Fruit fly (Drosophila melanogaster) whole organism, embryonic: Measurements from ENCODE around the gene IRSp53.

Experiments
- Ada2b ChIP-seq: fragments of 200-800 bp; sonication (Bioruptor generic); IDR thresholded peaks from 2 replicates; pipeline ENCODE4 v1.3.6; 2022; ENCODE audit warnings: missing biosample characterization, missing genetic modification characterization
- BtbVII ChIP-seq: fragments of 200-800 bp; sonication (Bioruptor generic); optimal IDR thresholded peaks from 3 replicates; lab custom pipeline; 2017; ENCODE audit warnings: missing biosample characterization, mild to moderate bottlenecking, missing genetic modification characterization
- CG1024 ChIP-seq: fragments of 200-800 bp; sonication (Bioruptor generic); IDR thresholded peaks from 2 replicates; pipeline ENCODE4 v1.3.6; 2022; ENCODE audit warnings: missing biosample characterization, missing genetic modification characterization
- CG10267 ChIP-seq: fragments of 200-800 bp; sonication (Bioruptor generic); optimal IDR thresholded peaks from 2 replicates; lab custom pipeline; 2018; ENCODE audit warnings: missing biosample characterization, mild to moderate bottlenecking, missing genetic modification characterization, moderate library complexity
- CG10321 ChIP-seq: fragments of 200-800 bp; sonication (Bioruptor generic); IDR thresholded peaks from 2 replicates; pipeline ENCODE4 v1.3.6; 2022; ENCODE audit warnings: missing biosample characterization, missing genetic modification characterization
- CG11504 ChIP-seq: fragments of 200-800 bp; sonication (Bioruptor generic); optimal IDR thresholded peaks from 3 replicates; lab custom pipeline; 2019; ENCODE audit warnings: missing biosample characterization, mild to moderate bottlenecking, missing genetic modification characterization, moderate library complexity
- CG12769 ChIP-seq: fragments of 200-800 bp; sonication (Bioruptor generic); optimal IDR thresholded peaks from 2 replicates; lab custom pipeline; 2019; ENCODE audit warnings: missing biosample characterization, mild to moderate bottlenecking, missing genetic modification characterization, moderate library complexity
- CG12942 ChIP-seq: fragments of 200-800 bp; sonication (Bioruptor generic); optimal IDR thresholded peaks from 3 replicates; lab custom pipeline; 2016; ENCODE audit warnings: missing biosample characterization, missing genetic modification characterization
- CG17186 ChIP-seq: fragments of 200-800 bp; sonication (Bioruptor generic); optimal IDR thresholded peaks from 3 replicates; lab custom pipeline; 2017; ENCODE audit warnings: missing biosample characterization, missing genetic modification reagents, missing genetic modification characterization
- CG17359 ChIP-seq: fragments of 200-800 bp; sonication (Bioruptor generic); optimal IDR thresholded peaks from 3 replicates; lab custom pipeline; 2018; ENCODE audit warnings: missing biosample characterization, mild to moderate bottlenecking, missing genetic modification characterization, moderate library complexity
- CG17612 ChIP-seq: fragments of 200-800 bp; sonication (Bioruptor generic); IDR thresholded peaks from 2 replicates; pipeline ENCODE4 v1.3.6; 2022; ENCODE audit warnings: missing biosample characterization, missing genetic modification characterization
- CG2116 ChIP-seq: fragments of 200-800 bp; sonication (Bioruptor generic); optimal IDR thresholded peaks from 3 replicates; lab custom pipeline; 2018; ENCODE audit warnings: missing biosample characterization, mild to moderate bottlenecking, missing genetic modification characterization
- CG2129 ChIP-seq: fragments of 200-800 bp; sonication (Bioruptor generic); IDR thresholded peaks from 2 replicates; pipeline ENCODE4 v1.3.6; 2022; ENCODE audit warnings: missing biosample characterization, missing genetic modification characterization; ENCODE audit not compliant: partially characterized antibody
- CG2678 ChIP-seq: fragments of 200-800 bp; sonication (Bioruptor generic); optimal IDR thresholded peaks from 3 replicates; lab custom pipeline; 2019; ENCODE audit warnings: missing biosample characterization, mild to moderate bottlenecking, missing genetic modification characterization, moderate library complexity
- CG2875 ChIP-seq: fragments of 200-800 bp; sonication (Bioruptor generic); optimal IDR thresholded peaks from 2 replicates; lab custom pipeline; 2017; ENCODE audit warnings: missing biosample characterization, mild to moderate bottlenecking, missing genetic modification characterization, missing genetic modification reagents
- CG42726 ChIP-seq: fragments of 200-800 bp; sonication (Bioruptor generic); IDR thresholded peaks from 2 replicates; pipeline ENCODE4 v1.3.6; 2022; ENCODE audit warnings: missing biosample characterization, missing genetic modification characterization; ENCODE audit not compliant: partially characterized antibody
- CG4282 ChIP-seq: fragments of 200-800 bp; sonication (Bioruptor generic); optimal IDR thresholded peaks from 2 replicates; lab custom pipeline; 2016; ENCODE audit warnings: missing biosample characterization, missing genetic modification characterization
- CG43689 ChIP-seq: fragments of 200-800 bp; sonication (Bioruptor generic); IDR thresholded peaks from 2 replicates; pipeline ENCODE4 v1.3.6; 2022; ENCODE audit warnings: missing biosample characterization, missing genetic modification characterization
- CG6254 ChIP-seq: fragments of 200-800 bp; sonication (Bioruptor generic); optimal IDR thresholded peaks from 3 replicates; lab custom pipeline; 2017; ENCODE audit warnings: mild to moderate bottlenecking, missing biosample characterization, missing genetic modification reagents, missing genetic modification characterization
- Chrac-16 ChIP-seq: fragments of 200-800 bp; sonication (Bioruptor generic); optimal IDR thresholded peaks from 3 replicates; lab custom pipeline; 2016; ENCODE audit warnings: missing biosample characterization, missing genetic modification characterization
- H2.0 ChIP-seq: fragments of 200-800 bp; sonication (Bioruptor generic); IDR thresholded peaks from 2 replicates; pipeline ENCODE4 v1.3.6; 2022; ENCODE audit warnings: missing biosample characterization, missing genetic modification characterization
- Hr3 ChIP-seq: fragments of 200-800 bp; sonication (Bioruptor generic); optimal IDR thresholded peaks from 3 replicates; lab custom pipeline; 2016; ENCODE audit warnings: missing biosample characterization, missing genetic modification characterization
- Hsf ChIP-seq: fragments of 200-800 bp; sonication (Bioruptor generic); optimal IDR thresholded peaks from 3 replicates; lab custom pipeline; 2016; ENCODE audit warnings: missing biosample characterization, missing genetic modification characterization
- NC2α ChIP-seq: fragments of 200-800 bp; sonication (Bioruptor generic); optimal IDR thresholded peaks from 2 replicates; lab custom pipeline; 2016; ENCODE audit warnings: missing biosample characterization, missing genetic modification characterization
- Neu2 ChIP-seq: fragments of 200-800 bp; sonication (Bioruptor generic); optimal IDR thresholded peaks from 3 replicates; lab custom pipeline; 2016; ENCODE audit warnings: missing biosample characterization, missing genetic modification characterization, borderline replicate concordance
- Poxn ChIP-seq: fragments of 200-800 bp; sonication (Bioruptor generic); IDR thresholded peaks from 2 replicates; pipeline ENCODE4 v1.3.6; 2022; ENCODE audit warnings: missing biosample characterization, missing genetic modification characterization
- TFAM ChIP-seq: fragments of 200-800 bp; sonication (Bioruptor generic); optimal IDR thresholded peaks from 2 replicates; lab custom pipeline; 2017; ENCODE audit warnings: missing biosample characterization, missing genetic modification characterization, inconsistent platforms
- Tbp ChIP-seq: fragments of >200 bp; optimal IDR thresholded peaks from 2 replicates; lab custom pipeline; 2018; ENCODE audit warnings: missing biosample characterization, missing genetic modification characterization
- Trl ChIP-seq, 3 experiments: fragments of >200 bp in 2 of 3; fragments of 200-800 bp in 1 of 3; sonication (Bioruptor generic) in 1 of 3; optimal IDR thresholded peaks; 2 replicates in 1 of 3; 3 replicates in 2 of 3; lab custom pipeline; 2016 to 2017; ENCODE audit warnings: missing biosample characterization in 1 of 3, missing genetic modification characterization in 1 of 3
- Usf ChIP-seq: fragments of 200-800 bp; sonication (Bioruptor generic); optimal IDR thresholded peaks from 2 replicates; lab custom pipeline; 2017; ENCODE audit warnings: missing genotype, missing biosample characterization, missing genetic modification characterization
- aop ChIP-seq: fragments of 200-800 bp; sonication (Bioruptor generic); IDR thresholded peaks from 2 replicates; pipeline ENCODE4 v1.3.6; 2022; ENCODE audit warnings: missing biosample characterization, missing genetic modification characterization
- ash1 ChIP-seq: fragments of 200-800 bp; sonication (Bioruptor generic); optimal IDR thresholded peaks from 2 replicates; lab custom pipeline; 2018; ENCODE audit warnings: missing biosample characterization, mild to moderate bottlenecking, missing genetic modification characterization
- cad ChIP-seq: fragments of >200 bp; optimal IDR thresholded peaks from 2 replicates; lab custom pipeline; 2017; ENCODE audit warnings: missing biosample characterization, missing genetic modification characterization
- cg ChIP-seq: fragments of 200-800 bp; sonication (Bioruptor generic); optimal IDR thresholded peaks from 3 replicates; lab custom pipeline; 2019; ENCODE audit warnings: missing biosample characterization, mild to moderate bottlenecking, missing genetic modification characterization, moderate library complexity
- danr ChIP-seq: fragments of 200-800 bp; sonication (Bioruptor generic); IDR thresholded peaks from 2 replicates; pipeline ENCODE4 v1.3.6; 2022; ENCODE audit warnings: missing biosample characterization, missing genetic modification characterization
- disco-r ChIP-seq: fragments of 200-800 bp; sonication (Bioruptor generic); optimal IDR thresholded peaks from 2 replicates; lab custom pipeline; 2016; ENCODE audit warnings: missing biosample characterization, missing genetic modification characterization
- dm ChIP-seq: fragments of 200-800 bp; sonication (Bioruptor generic); optimal IDR thresholded peaks from 3 replicates; lab custom pipeline; 2016; ENCODE audit warnings: missing biosample characterization, missing genetic modification characterization
- fd3F ChIP-seq: fragments of 200-800 bp; sonication (Bioruptor generic); optimal IDR thresholded peaks from 2 replicates; lab custom pipeline; 2018; ENCODE audit warnings: missing biosample characterization, mild to moderate bottlenecking, missing genetic modification characterization, moderate library complexity
- fd64A ChIP-seq: fragments of 200-800 bp; sonication (Bioruptor generic); optimal IDR thresholded peaks from 3 replicates; lab custom pipeline; 2018; ENCODE audit warnings: missing biosample characterization, mild to moderate bottlenecking, missing genetic modification characterization
- gro ChIP-seq: fragments of 200-800 bp; sonication (Bioruptor generic); optimal IDR thresholded peaks from 2 replicates; lab custom pipeline; 2016; ENCODE audit warnings: missing biosample characterization, missing genetic modification characterization
- nom ChIP-seq: fragments of 200-800 bp; sonication (Bioruptor generic); optimal IDR thresholded peaks from 2 replicates; lab custom pipeline; 2017; ENCODE audit warnings: missing biosample characterization, missing genetic modification characterization, mild to moderate bottlenecking, moderate library complexity, missing genetic modification reagents
- row ChIP-seq: fragments of 200-800 bp; sonication (Bioruptor generic); IDR thresholded peaks from 3 replicates; pipeline ENCODE4 v1.3.6; 2022; ENCODE audit warnings: missing biosample characterization, missing genetic modification characterization
- sim ChIP-seq: fragments of 200-800 bp; sonication (Bioruptor generic); IDR thresholded peaks from 2 replicates; pipeline ENCODE4 v1.3.6; 2022; ENCODE audit warnings: missing biosample characterization, missing genetic modification characterization
- sima ChIP-seq: fragments of 200-800 bp; sonication (Bioruptor generic); optimal IDR thresholded peaks from 2 replicates; lab custom pipeline; 2016; ENCODE audit warnings: missing biosample characterization, missing genetic modification characterization
- sna ChIP-seq: fragments of 200-800 bp; sonication (Bioruptor generic); IDR thresholded peaks from 2 replicates; pipeline ENCODE4 v1.3.6; 2022; ENCODE audit warnings: missing biosample characterization, missing genetic modification characterization; ENCODE audit not compliant: partially characterized antibody
- sob ChIP-seq: fragments of 200-800 bp; sonication (Bioruptor generic); IDR thresholded peaks from 2 replicates; pipeline ENCODE4 v1.3.6; 2022; ENCODE audit warnings: missing biosample characterization, missing genetic modification characterization
- sqz ChIP-seq: fragments of 200-800 bp; sonication (Bioruptor generic); optimal IDR thresholded peaks from 3 replicates; lab custom pipeline; 2018; ENCODE audit warnings: missing biosample characterization, mild to moderate bottlenecking, missing genetic modification characterization
- toy ChIP-seq: fragments of 200-800 bp; sonication (Bioruptor generic); IDR thresholded peaks from 2 replicates; pipeline ENCODE4 v1.3.6; 2022; ENCODE audit warnings: missing biosample characterization, missing genetic modification characterization
- ttk ChIP-seq: fragments of 200-800 bp; sonication (Bioruptor generic); IDR thresholded peaks from 2 replicates; pipeline ENCODE4 v2.1.2; 2022; ENCODE audit warnings: missing biosample characterization, missing genetic modification characterization
- tx ChIP-seq: fragments of 200-800 bp; sonication (Bioruptor generic); optimal IDR thresholded peaks from 2 replicates; lab custom pipeline; 2016; ENCODE audit warnings: missing biosample characterization, missing genetic modification characterization
- vfl ChIP-seq: fragments of 200-800 bp; sonication (Bioruptor generic); optimal IDR thresholded peaks from 2 replicates; lab custom pipeline; 2016; ENCODE audit warnings: missing biosample characterization, missing genetic modification characterization
- zfh1 ChIP-seq: fragments of 200-800 bp; sonication (Bioruptor generic); IDR thresholded peaks from 3 replicates; pipeline ENCODE4 v1.3.6; 2022; ENCODE audit warnings: missing biosample characterization, missing genetic modification characterization

The IRSp53 gene

dm6 chr3L:11107432-11107831, 28.4 kb upstream of the IRSp53 start, which contains the start of gene CG32073 (continued):
- TF ChIP-seq fd64A (no peak), CG1024 (no peak), BtbVII (GFP tag; lab: Kevin White, UChicago) (no peak), CG4282 (GFP tag; lab: Kevin White, UChicago) (no peak), cad (GFP tag; lab: Kevin White, UChicago) (no peak), CG2875 (GFP tag; lab: Kevin White, UChicago) (peak; percentile 29), row (GFP tag; lab: Robert Waterston, UW) (no peak), fd3F (GFP tag; lab: Kevin White, UChicago) (no peak), tx (GFP tag; lab: Kevin White, UChicago) (no peak), danr (GFP tag; lab: Robert Waterston, UW) (no peak), toy (GFP tag; lab: Robert Waterston, UW) (no peak), ash1 (no peak), Hr3 (no peak), sna (GFP tag; lab: Robert Waterston, UW) (no peak), Trl (optimal IDR thresholded peaks at IDR 0.05; lab: Kevin White, UChicago) (no peak), Trl (GFP tag; optimal IDR thresholded peaks at IDR 0.05; lab: Kevin White, UChicago) (peak; percentile 36), Neu2 (no peak), sqz (GFP tag; lab: Kevin White, UChicago) (no peak), CG17359 (tag; lab: Kevin White, UChicago) (peak; percentile 10), CG17612 (GFP tag; lab: Robert Waterston, UW) (no peak), TFAM (GFP tag; lab: Kevin White, UChicago) (no peak), cg (GFP tag; lab: Kevin White, UChicago) (no peak), aop (GFP tag; lab: Robert Waterston, UW) (no peak), CG10321 (no peak), sim (no peak), CG2129 (no peak), CG2678 (tag; lab: Kevin White, UChicago) (no peak), dm (GFP tag; lab: Kevin White, UChicago) (no peak), CG12769 (no peak), sob (peak; percentile 40; the same call in 1 of the 2 replicates), Chrac-16 (no peak), H2.0 (GFP tag; lab: Robert Waterston, UW) (no peak), Hsf (GFP tag; lab: Kevin White, UChicago) (no peak), CG12942 (GFP tag; lab: Kevin White, UChicago) (no peak), CG2116 (GFP tag; lab: Kevin White, UChicago) (no peak), disco-r (GFP tag; lab: Kevin White, UChicago) (no peak), CG17186 (GFP tag; lab: Kevin White, UChicago) (no peak), nom (no peak), Poxn (GFP tag; lab: Robert Waterston, UW) (no peak), zfh1 (no peak), CG43689 (GFP tag; lab: Robert Waterston, UW) (no peak), Usf (GFP tag; lab: Kevin White, UChicago) (no peak), NC2α (no peak), vfl (GFP tag; lab: Kevin White, UChicago) (no peak), CG6254 (GFP tag; lab: Kevin White, UChicago) (peak; percentile 33), CG11504 (tag; lab: Kevin White, UChicago) (no peak), Tbp (GFP tag; lab: Kevin White, UChicago) (no peak), CG10267 (tag; lab: Kevin White, UChicago) (peak; percentile 25), sima (GFP tag; lab: Kevin White, UChicago) (no peak), gro (no peak), ttk (GFP tag; lab: Robert Waterston, UW) (no peak), Ada2b (GFP tag; lab: Robert Waterston, UW) (no peak), CG42726 (GFP tag; lab: Robert Waterston, UW) (no peak)
